Fruit fly (Drosophila melanogaster) whole organism, embryonic: Measurements from ENCODE around the gene CG13258.

Experiments used
- Abd-B ChIP-seq: fragments of 200-800 bp; sonication (Bioruptor generic); optimal IDR thresholded peaks from 2 replicates; lab custom pipeline; 2018; ENCODE audit warnings: missing biosample characterization, mild to moderate bottlenecking, missing genetic modification characterization, moderate library complexity
- Adf1 ChIP-seq: fragments of 200-800 bp; sonication (Bioruptor generic); IDR thresholded peaks from 2 replicates; pipeline ENCODE4 v1.3.6; 2022; ENCODE audit warnings: missing biosample characterization, missing genetic modification characterization
- CG10543 ChIP-seq: fragments of 200-800 bp; sonication (Bioruptor generic); optimal IDR thresholded peaks from 3 replicates; lab custom pipeline; 2017; ENCODE audit warnings: missing biosample characterization, mild to moderate bottlenecking, missing genetic modification characterization, moderate library complexity
- CG10565 ChIP-seq: fragments of 200-800 bp; sonication (Bioruptor generic); optimal IDR thresholded peaks from 3 replicates; lab custom pipeline; 2016; ENCODE audit warnings: missing biosample characterization, mild to moderate bottlenecking, missing genetic modification characterization
- CG10654 ChIP-seq: fragments of 200-800 bp; sonication (Bioruptor generic); optimal IDR thresholded peaks from 2 replicates; lab custom pipeline; 2016; ENCODE audit warnings: missing biosample characterization, missing genetic modification characterization
- CG11723 ChIP-seq: fragments of 200-800 bp; sonication (Bioruptor generic); optimal IDR thresholded peaks from 2 replicates; lab custom pipeline; 2017; ENCODE audit warnings: missing biosample characterization, mild to moderate bottlenecking, missing genetic modification characterization
- CG12744 ChIP-seq: fragments of 200-800 bp; sonication (Bioruptor generic); optimal IDR thresholded peaks from 2 replicates; lab custom pipeline; 2016; ENCODE audit warnings: missing biosample characterization, missing genetic modification characterization
- CG13624 ChIP-seq: fragments of 200-800 bp; sonication (Bioruptor generic); optimal IDR thresholded peaks from 2 replicates; lab custom pipeline; 2016; ENCODE audit warnings: missing biosample characterization, missing genetic modification characterization
- CG16813 ChIP-seq: fragments of 200-800 bp; sonication (Bioruptor generic); IDR thresholded peaks from 3 replicates; pipeline ENCODE4 v1.3.6; 2022; ENCODE audit warnings: missing biosample characterization, missing genetic modification characterization; ENCODE audit not compliant: partially characterized antibody
- CG17802 ChIP-seq: fragments of 200-800 bp; sonication (Bioruptor generic); optimal IDR thresholded peaks from 2 replicates; lab custom pipeline; 2018; ENCODE audit warnings: missing biosample characterization, mild to moderate bottlenecking, missing genetic modification characterization, moderate library complexity
- CG17912 ChIP-seq: fragments of 200-800 bp; sonication (Bioruptor generic); optimal IDR thresholded peaks from 2 replicates; lab custom pipeline; 2018; ENCODE audit warnings: missing biosample characterization, mild to moderate bottlenecking, missing genetic modification characterization
- CG2199 ChIP-seq: fragments of 200-800 bp; sonication (Bioruptor generic); IDR thresholded peaks from 3 replicates; pipeline ENCODE4 v1.3.6; 2022; ENCODE audit warnings: missing biosample characterization, missing genetic modification characterization
- CG2202 ChIP-seq: fragments of 200-800 bp; sonication (Bioruptor generic); optimal IDR thresholded peaks from 2 replicates; lab custom pipeline; 2018; ENCODE audit warnings: missing biosample characterization, mild to moderate bottlenecking, missing genetic modification characterization
- CG31224 ChIP-seq: fragments of 200-800 bp; sonication (Bioruptor generic); IDR thresholded peaks from 2 replicates; pipeline ENCODE4 v1.3.6; 2022; ENCODE audit warnings: missing biosample characterization, missing genetic modification characterization
- CG4707 ChIP-seq: fragments of 200-800 bp; sonication (Bioruptor generic); optimal IDR thresholded peaks from 2 replicates; lab custom pipeline; 2018; ENCODE audit warnings: missing biosample characterization, mild to moderate bottlenecking, missing genetic modification characterization, moderate library complexity
- CG6254 ChIP-seq: fragments of 200-800 bp; sonication (Bioruptor generic); optimal IDR thresholded peaks from 3 replicates; lab custom pipeline; 2017; ENCODE audit warnings: mild to moderate bottlenecking, missing biosample characterization, missing genetic modification reagents, missing genetic modification characterization
- CG7271 ChIP-seq: fragments of 200-800 bp; sonication (Bioruptor generic); optimal IDR thresholded peaks from 2 replicates; lab custom pipeline; 2018; ENCODE audit warnings: missing biosample characterization, mild to moderate bottlenecking, missing genetic modification characterization, moderate library complexity
- CG7928 ChIP-seq: fragments of 200-800 bp; sonication (Bioruptor generic); optimal IDR thresholded peaks from 2 replicates; lab custom pipeline; 2017; ENCODE audit warnings: missing biosample characterization, mild to moderate bottlenecking, missing genetic modification characterization
- CG8089 ChIP-seq: fragments of 200-800 bp; sonication (Bioruptor generic); optimal IDR thresholded peaks from 3 replicates; lab custom pipeline; 2016; ENCODE audit warnings: missing biosample characterization, missing genetic modification characterization
- CG9437 ChIP-seq: fragments of 200-800 bp; sonication (Bioruptor generic); optimal IDR thresholded peaks from 2 replicates; lab custom pipeline; 2018; ENCODE audit warnings: missing biosample characterization, mild to moderate bottlenecking, missing genetic modification characterization
- CG9727 ChIP-seq: fragments of 200-800 bp; sonication (Bioruptor generic); optimal IDR thresholded peaks from 3 replicates; lab custom pipeline; 2017; ENCODE audit warnings: missing biosample characterization, mild to moderate bottlenecking, missing genetic modification characterization
- D19B ChIP-seq: fragments of 200-800 bp; sonication (Bioruptor generic); optimal IDR thresholded peaks from 2 replicates; lab custom pipeline; 2017; ENCODE audit warnings: missing biosample characterization, mild to moderate bottlenecking, missing genetic modification characterization
- Dfd ChIP-seq, 2 experiments: fragments of >200 bp; optimal IDR thresholded peaks; 2 replicates each; lab custom pipeline; 2017; ENCODE audit warnings: missing biosample characterization in 2 of 2, missing genetic modification characterization in 2 of 2
- Dip2 ChIP-seq: fragments of 200-800 bp; sonication (Bioruptor generic); IDR thresholded peaks from 2 replicates; pipeline ENCODE4 v1.3.6; 2022; ENCODE audit warnings: missing biosample characterization, missing genetic modification characterization
- Dp ChIP-seq: fragments of 200-800 bp; sonication (Bioruptor generic); optimal IDR thresholded peaks from 2 replicates; lab custom pipeline; 2018; ENCODE audit warnings: missing biosample characterization, mild to moderate bottlenecking, missing genetic modification characterization, moderate library complexity
- E2f1 ChIP-seq: fragments of 200-800 bp; sonication (Bioruptor generic); IDR thresholded peaks from 2 replicates; pipeline ENCODE4 v1.3.6; 2022; ENCODE audit warnings: missing biosample characterization, missing genetic modification characterization
- Fer1 ChIP-seq: fragments of 200-800 bp; sonication (Bioruptor generic); optimal IDR thresholded peaks from 2 replicates; lab custom pipeline; 2017; ENCODE audit warnings: missing biosample characterization, mild to moderate bottlenecking, missing genetic modification characterization
- Fer2 ChIP-seq: fragments of 200-800 bp; sonication (Bioruptor generic); optimal IDR thresholded peaks from 2 replicates; lab custom pipeline; 2018; ENCODE audit warnings: missing biosample characterization, mild to moderate bottlenecking, missing genetic modification characterization, moderate library complexity
- GATAe ChIP-seq: fragments of 200-800 bp; sonication (Bioruptor generic); conservative IDR thresholded peaks from 2 replicates; pipeline ENCODE4 v1.3.6; 2022; ENCODE audit warnings: missing biosample characterization, missing genetic modification characterization
- H15 ChIP-seq: fragments of 200-800 bp; sonication (Bioruptor generic); IDR thresholded peaks from 3 replicates; pipeline ENCODE4 v1.3.6; 2022; ENCODE audit warnings: missing biosample characterization, missing genetic modification characterization
- HHEX ChIP-seq: fragments of 200-800 bp; sonication (Bioruptor generic); optimal IDR thresholded peaks from 3 replicates; lab custom pipeline; 2017; ENCODE audit warnings: missing biosample characterization, mild to moderate bottlenecking, missing genetic modification characterization, missing genetic modification reagents
- HLHmδ ChIP-seq: fragments of 200-800 bp; sonication (Bioruptor generic); optimal IDR thresholded peaks from 2 replicates; lab custom pipeline; 2018; ENCODE audit warnings: missing biosample characterization, mild to moderate bottlenecking, missing genetic modification characterization, moderate library complexity
- Poxn ChIP-seq: fragments of 200-800 bp; sonication (Bioruptor generic); IDR thresholded peaks from 2 replicates; pipeline ENCODE4 v1.3.6; 2022; ENCODE audit warnings: missing biosample characterization, missing genetic modification characterization
- Scr ChIP-seq: fragments of 200-800 bp; sonication (Bioruptor generic); IDR thresholded peaks from 2 replicates; pipeline ENCODE4 v1.3.6; 2022; ENCODE audit warnings: missing biosample characterization, missing genetic modification characterization; ENCODE audit not compliant: partially characterized antibody
- Six4 ChIP-seq: fragments of 200-800 bp; sonication (Bioruptor generic); optimal IDR thresholded peaks from 2 replicates; lab custom pipeline; 2016; ENCODE audit warnings: missing biosample characterization, missing genetic modification characterization
- Sox102F ChIP-seq: fragments of 200-800 bp; sonication (Bioruptor generic); optimal IDR thresholded peaks from 2 replicates; lab custom pipeline; 2018; ENCODE audit warnings: missing biosample characterization, mild to moderate bottlenecking, missing genetic modification characterization, moderate library complexity
- Tbp ChIP-seq: fragments of >200 bp; optimal IDR thresholded peaks from 2 replicates; lab custom pipeline; 2018; ENCODE audit warnings: missing biosample characterization, missing genetic modification characterization
- ato ChIP-seq: fragments of 200-800 bp; sonication (Bioruptor generic); IDR thresholded peaks from 2 replicates; pipeline ENCODE4 v1.3.6; 2022; ENCODE audit warnings: missing biosample characterization, missing genetic modification characterization; ENCODE audit not compliant: partially characterized antibody
- bab2 ChIP-seq: fragments of 200-800 bp; sonication (Bioruptor generic); optimal IDR thresholded peaks from 2 replicates; lab custom pipeline; 2016; ENCODE audit warnings: missing biosample characterization, missing genetic modification characterization
- croc ChIP-seq: fragments of 200-800 bp; sonication (Bioruptor generic); conservative IDR thresholded peaks from 3 replicates; pipeline ENCODE4 v1.3.6; 2022; ENCODE audit warnings: missing biosample characterization, missing genetic modification characterization
- grau ChIP-seq: fragments of 200-800 bp; optimal IDR thresholded peaks from 3 replicates; lab custom pipeline; 2019; ENCODE audit warnings: missing biosample characterization, mild to moderate bottlenecking, missing genetic modification characterization, moderate library complexity
- ken ChIP-seq: fragments of 200-800 bp; sonication (Bioruptor generic); IDR thresholded peaks from 3 replicates; pipeline ENCODE4 v1.3.6; 2022; ENCODE audit warnings: missing biosample characterization, missing genetic modification characterization
- schlank ChIP-seq: fragments of 200-800 bp; sonication (Bioruptor generic); optimal IDR thresholded peaks from 2 replicates; lab custom pipeline; 2018; ENCODE audit warnings: missing biosample characterization, mild to moderate bottlenecking, missing genetic modification characterization
- sens-2 ChIP-seq: fragments of 200-800 bp; sonication (Bioruptor generic); IDR thresholded peaks from 2 replicates; pipeline ENCODE4 v1.3.6; 2022; ENCODE audit warnings: missing biosample characterization, missing genetic modification characterization
- shn ChIP-seq: fragments of 200-800 bp; sonication (Bioruptor generic); optimal IDR thresholded peaks from 3 replicates; lab custom pipeline; 2016; ENCODE audit warnings: missing biosample characterization, missing genetic modification characterization
- slbo ChIP-seq: fragments of 200-800 bp; sonication (Bioruptor generic); IDR thresholded peaks from 2 replicates; pipeline ENCODE4 v1.3.6; 2022; ENCODE audit warnings: missing biosample characterization, missing genetic modification characterization
- tup ChIP-seq: fragments of 200-800 bp; sonication (Bioruptor generic); optimal IDR thresholded peaks from 2 replicates; lab custom pipeline; 2016; ENCODE audit warnings: missing biosample characterization, mild to moderate bottlenecking, missing genetic modification characterization, moderate library complexity
- unc-4 ChIP-seq: fragments of 200-800 bp; sonication (Bioruptor generic); IDR thresholded peaks from 2 replicates; pipeline ENCODE4 v1.3.6; 2022; ENCODE audit warnings: missing biosample characterization, missing genetic modification characterization; ENCODE audit not compliant: partially characterized antibody
- unpg ChIP-seq: fragments of 200-800 bp; sonication (Bioruptor generic); optimal IDR thresholded peaks from 3 replicates; lab custom pipeline; 2018; ENCODE audit warnings: missing biosample characterization, mild to moderate bottlenecking, missing genetic modification characterization, moderate library complexity

Gene CG13258

dm6 chr2L:16307026-16307703, 14.3 kb upstream of the CG13258 start, which contains the start of the genes CG5861 and Syx5 (continued):
- TF ChIP-seq tup (GFP tag; lab: Kevin White, UChicago) = peak; percentile 37
- no peak for TF ChIP-seq CG6254 (GFP tag; lab: Kevin White, UChicago)
- peak; percentile 75 for TF ChIP-seq CG10543 (GFP tag; lab: Kevin White, UChicago)
- TF ChIP-seq Fer2 = peak; percentile 42
- peak; percentile 87 for TF ChIP-seq CG16813 (GFP tag; lab: Robert Waterston, UW)
- TF ChIP-seq CG10565 (GFP tag; lab: Kevin White, UChicago) = no peak
- no peak for TF ChIP-seq Dfd (GFP tag; optimal IDR thresholded peaks at IDR 0.05; lab: Kevin White, UChicago)
- TF ChIP-seq shn (GFP tag; lab: Kevin White, UChicago) = no peak
- TF ChIP-seq schlank (tag; lab: Kevin White, UChicago) = no peak
- TF ChIP-seq Sox102F (GFP tag; lab: Kevin White, UChicago) = no peak
- TF ChIP-seq croc (GFP tag; lab: Robert Waterston, UW) = no peak
- TF ChIP-seq ato = peak; percentile 78; the same call in 1 of the 2 replicates
- TF ChIP-seq HHEX (GFP tag; lab: Kevin White, UChicago) = no peak
- TF ChIP-seq Tbp (GFP tag; lab: Kevin White, UChicago) = no peak
- peak; percentile 44 for TF ChIP-seq CG10654 (GFP tag; lab: Kevin White, UChicago)
- peak; percentile 18 for TF ChIP-seq CG2202
- TF ChIP-seq CG4707 = no peak
- peak; percentile 25 for TF ChIP-seq CG11723 (GFP tag; lab: Kevin White, UChicago)
- TF ChIP-seq D19B = peak; percentile 17
- no peak for TF ChIP-seq bab2 (GFP tag; lab: Kevin White, UChicago)
- peak; percentile 35 for TF ChIP-seq Dp (GFP tag; lab: Kevin White, UChicago)
- TF ChIP-seq CG31224 = peak; percentile 39; the same call in 1 of the 2 replicates
- no peak for TF ChIP-seq CG8089
- TF ChIP-seq grau (tag; lab: Kevin White, UChicago) = peak; percentile 74
- TF ChIP-seq Fer1 = peak; percentile 73
- TF ChIP-seq Scr (GFP tag; lab: Robert Waterston, UW) = peak; percentile 95
- TF ChIP-seq Dip2 (GFP tag; lab: Robert Waterston, UW) = no peak
- TF ChIP-seq ken = 0 out of 3 replicates have a peak, but pooled peaks have one; percentile 22
- no peak for TF ChIP-seq E2f1
- TF ChIP-seq CG17802 (tag; lab: Kevin White, UChicago) = no peak
- TF ChIP-seq CG2199 (GFP tag; lab: Robert Waterston, UW) = no peak
- peak; percentile 95 for TF ChIP-seq unc-4
- TF ChIP-seq sens-2 (GFP tag; lab: Robert Waterston, UW) = no peak
- TF ChIP-seq CG7928 (GFP tag; lab: Kevin White, UChicago) = peak; percentile 86
- TF ChIP-seq CG9437 (GFP tag; lab: Kevin White, UChicago) = peak; percentile 7
- peak; percentile 24 for TF ChIP-seq Six4 (GFP tag; lab: Kevin White, UChicago)
- TF ChIP-seq CG12744 (GFP tag; lab: Kevin White, UChicago) = no peak
- TF ChIP-seq CG9727 (GFP tag; lab: Kevin White, UChicago) = peak; percentile 45
- TF ChIP-seq slbo = peak; percentile 80
- no peak for TF ChIP-seq CG7271 (tag; lab: Kevin White, UChicago)
- no peak for TF ChIP-seq HLHmδ (GFP tag; lab: Kevin White, UChicago)
- TF ChIP-seq Adf1 (GFP tag; lab: Robert Waterston, UW) = peak; percentile 47; the same call in 1 of the 2 replicates
- TF ChIP-seq GATAe (GFP tag; lab: Robert Waterston, UW) = 0 out of 2 replicates have a peak, but pooled peaks have one; percentile 30
- no peak for TF ChIP-seq CG13624
- no peak for TF ChIP-seq Abd-B (GFP tag; lab: Kevin White, UChicago)
- TF ChIP-seq Poxn (GFP tag; lab: Robert Waterston, UW) = no peak
- TF ChIP-seq CG17912 = peak; percentile 22
- TF ChIP-seq unpg (GFP tag; lab: Kevin White, UChicago) = peak; percentile 64
- 0 out of 3 replicates have a peak, but pooled peaks have one; percentile 48 for TF ChIP-seq H15 (GFP tag; lab: Robert Waterston, UW)
